Fruit fly (Drosophila melanogaster) Kc167 (cell line): ENCODE measurements around the gene CG13005.

Source experiments
- Myc ChIP-seq: fragments of >200 bp; optimal IDR thresholded peaks from 2 replicates; lab custom pipeline; 2017; ENCODE audit warnings: missing external identifiers
- Sin3A ChIP-seq: fragments of >200 bp; optimal IDR thresholded peaks from 2 replicates; lab custom pipeline; 2018; ENCODE audit warnings: missing external identifiers
- h ChIP-seq: fragments of >200 bp; optimal IDR thresholded peaks from 3 replicates; lab custom pipeline; 2018; ENCODE audit warnings: missing external identifiers
- psq ChIP-seq: fragments of >200 bp; optimal IDR thresholded peaks from 2 replicates; lab custom pipeline; 2017; ENCODE audit warnings: missing external identifiers
- ttk ChIP-seq: sonication (Bioruptor generic); optimal IDR thresholded peaks from 2 replicates; lab custom pipeline; 2017; ENCODE audit warnings: missing external identifiers

DNA sequence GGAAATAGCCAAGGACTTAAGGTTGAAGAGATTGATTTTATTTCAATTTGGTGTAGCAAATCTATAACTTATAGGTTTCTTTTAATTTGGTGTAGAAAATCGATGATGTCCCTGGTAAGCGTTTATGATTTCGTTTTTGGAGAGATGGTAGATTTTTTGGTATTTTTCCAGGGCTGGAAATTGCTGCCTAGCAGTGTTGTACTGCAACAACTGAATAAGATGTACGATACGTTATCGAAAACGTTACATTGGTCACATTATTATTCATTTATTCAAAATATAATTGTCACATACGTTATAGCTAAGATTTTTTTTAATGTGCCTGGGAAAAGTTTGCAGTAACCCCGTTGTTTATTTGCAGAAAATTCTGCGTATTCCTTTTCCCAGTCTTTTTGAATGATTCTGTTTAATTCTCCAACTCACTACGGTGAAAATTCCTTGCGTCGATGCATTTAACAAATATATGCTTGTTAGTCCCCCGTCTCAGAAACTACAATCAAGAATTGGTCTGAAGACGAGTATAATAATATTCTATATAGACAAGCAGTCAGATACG lies 16.5 kb upstream of the CG13005 start, which contains the start of the genes CG9609 and Sap30:
- no peak for TF ChIP-seq ttk
- TF ChIP-seq Myc (lab: Kevin White, UChicago) = no peak
- TF ChIP-seq Sin3A (lab: Kevin White, UChicago) = no peak
- TF ChIP-seq psq (lab: Kevin White, UChicago) = no peak
- no peak for TF ChIP-seq h (lab: Kevin White, UChicago)
